Fruit fly (Drosophila melanogaster) whole organism, embryonic: ENCODE data around the gene flr.

Source experiments
- Abd-B ChIP-seq: fragments of 200-800 bp; sonication (Bioruptor generic); optimal IDR thresholded peaks from 2 replicates; lab custom pipeline; 2018; ENCODE audit warnings: missing biosample characterization, mild to moderate bottlenecking, missing genetic modification characterization, moderate library complexity
- CG11085 ChIP-seq: fragments of 200-800 bp; sonication (Bioruptor generic); IDR thresholded peaks from 2 replicates; pipeline ENCODE4 v1.3.6; 2022; ENCODE audit warnings: missing biosample characterization, missing genetic modification characterization
- CG13424 ChIP-seq: fragments of 200-800 bp; sonication (Bioruptor generic); optimal IDR thresholded peaks from 2 replicates; lab custom pipeline; 2019; ENCODE audit warnings: missing biosample characterization, mild to moderate bottlenecking, missing genetic modification characterization, moderate library complexity
- CG13775 ChIP-seq: fragments of 200-800 bp; sonication (Bioruptor generic); optimal IDR thresholded peaks from 3 replicates; lab custom pipeline; 2017; ENCODE audit warnings: missing biosample characterization, mild to moderate bottlenecking, missing genetic modification characterization
- CG15073 ChIP-seq: fragments of 200-800 bp; sonication (Bioruptor generic); optimal IDR thresholded peaks from 2 replicates; lab custom pipeline; 2016; ENCODE audit warnings: missing biosample characterization, missing genetic modification characterization
- CG1603 ChIP-seq: fragments of 200-800 bp; sonication (Bioruptor generic); optimal IDR thresholded peaks from 2 replicates; lab custom pipeline; 2019; ENCODE audit warnings: missing biosample characterization, mild to moderate bottlenecking, missing genetic modification characterization, moderate library complexity
- CG17385 ChIP-seq: fragments of 200-800 bp; sonication (Bioruptor generic); optimal IDR thresholded peaks from 3 replicates; lab custom pipeline; 2018; ENCODE audit warnings: missing biosample characterization, mild to moderate bottlenecking, missing genetic modification characterization
- CG2120 ChIP-seq: fragments of 200-800 bp; sonication (Bioruptor generic); optimal IDR thresholded peaks from 3 replicates; lab custom pipeline; 2016; ENCODE audit warnings: missing biosample characterization, missing genetic modification characterization
- CG3163 ChIP-seq: fragments of 200-800 bp; sonication (Bioruptor generic); optimal IDR thresholded peaks from 3 replicates; lab custom pipeline; 2016; ENCODE audit warnings: missing biosample characterization, missing genetic modification characterization
- CG4707 ChIP-seq: fragments of 200-800 bp; sonication (Bioruptor generic); optimal IDR thresholded peaks from 2 replicates; lab custom pipeline; 2018; ENCODE audit warnings: missing biosample characterization, mild to moderate bottlenecking, missing genetic modification characterization, moderate library complexity
- CG6689 ChIP-seq: fragments of 200-800 bp; sonication (Bioruptor generic); IDR thresholded peaks from 2 replicates; pipeline ENCODE4 v1.3.6; 2022; ENCODE audit warnings: missing biosample characterization, missing genetic modification characterization
- CG6765 ChIP-seq: fragments of 200-800 bp; sonication (Bioruptor generic); optimal IDR thresholded peaks from 3 replicates; lab custom pipeline; 2017; ENCODE audit warnings: missing biosample characterization, mild to moderate bottlenecking, missing genetic modification characterization
- CG7271 ChIP-seq: fragments of 200-800 bp; sonication (Bioruptor generic); optimal IDR thresholded peaks from 2 replicates; lab custom pipeline; 2018; ENCODE audit warnings: missing biosample characterization, mild to moderate bottlenecking, missing genetic modification characterization, moderate library complexity
- CG7372 ChIP-seq: fragments of 200-800 bp; sonication (Bioruptor generic); IDR thresholded peaks from 2 replicates; pipeline ENCODE4 v1.3.6; 2022; ENCODE audit warnings: missing biosample characterization, missing genetic modification characterization
- CG8359 ChIP-seq: fragments of 200-800 bp; sonication (Bioruptor generic); optimal IDR thresholded peaks from 2 replicates; lab custom pipeline; 2017; ENCODE audit warnings: missing biosample characterization, mild to moderate bottlenecking, missing genetic modification characterization, borderline replicate concordance
- Dbx ChIP-seq: fragments of 200-800 bp; sonication (Bioruptor generic); IDR thresholded peaks from 3 replicates; pipeline ENCODE4 v1.3.6; 2022; ENCODE audit warnings: missing biosample characterization, missing genetic modification characterization
- ERR ChIP-seq: fragments of 200-800 bp; sonication (Bioruptor generic); optimal IDR thresholded peaks from 2 replicates; lab custom pipeline; 2016; ENCODE audit warnings: missing biosample characterization, missing genetic modification characterization
- HLH4C ChIP-seq: fragments of 200-800 bp; sonication (Bioruptor generic); IDR thresholded peaks from 3 replicates; pipeline ENCODE4 v1.3.6; 2022; ENCODE audit warnings: missing biosample characterization, missing genetic modification characterization; ENCODE audit not compliant: partially characterized antibody
- HmgD ChIP-seq: fragments of 200-800 bp; sonication (Bioruptor generic); optimal IDR thresholded peaks from 3 replicates; lab custom pipeline; 2016; ENCODE audit warnings: missing biosample characterization, missing genetic modification characterization
- Med ChIP-seq: fragments of 200-800 bp; sonication (Bioruptor generic); peaks from one replicate; lab custom pipeline; 2016; ENCODE audit warnings: missing biosample characterization, missing genetic modification characterization, mild to moderate bottlenecking, inconsistent platforms, moderate library complexity
- Myb ChIP-seq: fragments of 200-800 bp; sonication (Bioruptor generic); optimal IDR thresholded peaks from 2 replicates; lab custom pipeline; 2016; ENCODE audit warnings: missing biosample characterization, missing genetic modification characterization
- NFAT ChIP-seq: fragments of 200-800 bp; sonication (Bioruptor generic); IDR thresholded peaks from 2 replicates; pipeline ENCODE4 v1.3.6; 2022; ENCODE audit warnings: missing biosample characterization, missing genetic modification characterization
- Sox100B ChIP-seq: fragments of 200-800 bp; sonication (Bioruptor generic); optimal IDR thresholded peaks from 3 replicates; lab custom pipeline; 2018; ENCODE audit warnings: missing biosample characterization, mild to moderate bottlenecking, missing genetic modification characterization
- ac ChIP-seq: fragments of 200-800 bp; sonication (Bioruptor generic); optimal IDR thresholded peaks from 3 replicates; lab custom pipeline; 2017; ENCODE audit warnings: missing biosample characterization, mild to moderate bottlenecking, missing genetic modification characterization
- az2 ChIP-seq: fragments of 200-800 bp; sonication (Bioruptor generic); optimal IDR thresholded peaks from 3 replicates; lab custom pipeline; 2016; ENCODE audit warnings: missing biosample characterization, missing genetic modification characterization
- crc ChIP-seq: fragments of 200-800 bp; sonication (Bioruptor generic); optimal IDR thresholded peaks from 2 replicates; lab custom pipeline; 2016; ENCODE audit warnings: missing biosample characterization, missing genetic modification characterization
- dati ChIP-seq: fragments of 200-800 bp; sonication (Bioruptor generic); IDR thresholded peaks from 2 replicates; pipeline ENCODE4 v1.3.6; 2022; ENCODE audit warnings: missing biosample characterization, missing genetic modification characterization
- dysf ChIP-seq: fragments of 200-800 bp; sonication (Bioruptor generic); IDR thresholded peaks from 3 replicates; pipeline ENCODE4 v1.3.6; 2022; ENCODE audit warnings: missing biosample characterization, missing genetic modification characterization
- ewg ChIP-seq: fragments of 200-800 bp; sonication (Bioruptor generic); optimal IDR thresholded peaks from 3 replicates; lab custom pipeline; 2017; ENCODE audit warnings: mild to moderate bottlenecking, missing biosample characterization, missing genetic modification reagents, missing genetic modification characterization
- ftz-f1 ChIP-seq: fragments of 200-800 bp; sonication (Bioruptor generic); optimal IDR thresholded peaks from 2 replicates; lab custom pipeline; 2016; ENCODE audit warnings: missing biosample characterization, missing genetic modification characterization
- lab ChIP-seq: fragments of 200-800 bp; sonication (Bioruptor generic); optimal IDR thresholded peaks from 3 replicates; lab custom pipeline; 2017; ENCODE audit warnings: missing biosample characterization, missing genetic modification characterization, mild to moderate bottlenecking, moderate library complexity, missing genetic modification reagents
- nom ChIP-seq: fragments of 200-800 bp; sonication (Bioruptor generic); optimal IDR thresholded peaks from 2 replicates; lab custom pipeline; 2017; ENCODE audit warnings: missing biosample characterization, missing genetic modification characterization, mild to moderate bottlenecking, moderate library complexity, missing genetic modification reagents
- odd ChIP-seq: fragments of 200-800 bp; sonication (Bioruptor generic); optimal IDR thresholded peaks from 2 replicates; lab custom pipeline; 2017; ENCODE audit warnings: missing biosample characterization, mild to moderate bottlenecking, missing genetic modification characterization
- p53 ChIP-seq: fragments of 200-800 bp; sonication (Bioruptor generic); optimal IDR thresholded peaks from 2 replicates; lab custom pipeline; 2016; ENCODE audit warnings: missing biosample characterization, missing genetic modification characterization
- prd ChIP-seq, 3 experiments: fragments of >200 bp in 2 of 3; fragments of 200-800 bp in 1 of 3; sonication (Bioruptor generic) in 1 of 3; optimal IDR thresholded peaks in 2 of 3; IDR thresholded peaks in 1 of 3; 2 replicates in 2 of 3; 3 replicates in 1 of 3; pipeline versions ENCODE4 v1.3.6 to Lab custom; 2017 to 2022; ENCODE audit warnings: missing biosample characterization in 1 of 3, missing genetic modification characterization in 1 of 3
- sens-2 ChIP-seq: fragments of 200-800 bp; sonication (Bioruptor generic); IDR thresholded peaks from 2 replicates; pipeline ENCODE4 v1.3.6; 2022; ENCODE audit warnings: missing biosample characterization, missing genetic modification characterization
- sim ChIP-seq: fragments of 200-800 bp; sonication (Bioruptor generic); IDR thresholded peaks from 2 replicates; pipeline ENCODE4 v1.3.6; 2022; ENCODE audit warnings: missing biosample characterization, missing genetic modification characterization
- slp2 ChIP-seq: fragments of 200-800 bp; sonication (Bioruptor generic); optimal IDR thresholded peaks from 2 replicates; lab custom pipeline; 2016; ENCODE audit warnings: missing biosample characterization, missing genetic modification characterization
- tio ChIP-seq: fragments of 200-800 bp; sonication (Bioruptor generic); optimal IDR thresholded peaks from 2 replicates; lab custom pipeline; 2017; ENCODE audit warnings: missing biosample characterization, missing genetic modification characterization, inconsistent platforms

The flr gene

DNA sequence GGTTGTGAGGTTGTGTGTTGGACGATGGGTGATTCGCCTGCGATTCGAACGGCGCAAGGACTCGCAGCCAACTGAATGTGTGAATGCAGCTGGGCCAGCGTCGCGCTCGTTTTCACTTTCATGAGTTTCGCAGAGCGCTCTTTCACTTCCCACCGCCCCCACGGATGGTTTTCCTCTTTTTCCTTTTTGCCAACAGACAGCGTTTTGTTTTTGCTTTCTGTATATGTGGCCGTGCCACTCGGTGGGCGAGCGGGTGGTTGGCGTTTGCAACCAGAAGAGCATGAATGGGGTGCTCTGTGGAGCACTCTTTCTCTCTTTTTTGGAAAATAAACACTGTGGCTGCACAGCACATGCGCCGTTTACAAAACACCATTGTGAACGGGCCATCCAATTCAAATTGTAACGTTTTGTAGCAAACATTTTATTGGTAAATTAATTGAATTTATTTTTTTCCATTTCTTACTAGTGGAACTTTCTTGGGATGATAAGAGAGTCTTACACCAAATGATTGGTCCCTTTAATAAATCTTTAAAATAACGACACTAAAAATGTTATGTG is 22.6 kb downstream of the flr start, which contains the start of gene CG10713 (continued):
- TF ChIP-seq CG8359 (GFP tag; lab: Kevin White, UChicago) (no peak), p53 (GFP tag; lab: Kevin White, UChicago) (no peak), Med (peak; percentile 57), nom (GFP tag; lab: Kevin White, UChicago) (peak; percentile 76), ewg (peak; percentile 98), CG3163 (GFP tag; lab: Kevin White, UChicago) (peak; percentile 89)

dm6 chr3L:13437036-13437435 is 24.4 kb downstream of the flr start, which contains the start of gene CG10154:
Gene CG10154 (minus strand): TSS chr3L:13437136.
- TF ChIP-seq Sox100B (GFP tag; lab: Kevin White, UChicago) (no peak), CG15073 (GFP tag; lab: Kevin White, UChicago) (no peak), CG6765 (GFP tag; lab: Kevin White, UChicago) (no peak), ERR (GFP tag; lab: Kevin White, UChicago) (no peak), Dbx (GFP tag; lab: Robert Waterston, UW) (no peak), CG17385 (no peak), CG11085 (GFP tag; lab: Robert Waterston, UW) (no peak), CG13775 (GFP tag; lab: Kevin White, UChicago) (no peak), Myb (no peak), CG7372 (GFP tag; lab: Robert Waterston, UW) (no peak), sens-2 (no peak), HmgD (GFP tag; lab: Kevin White, UChicago) (no peak), HLH4C (GFP tag; lab: Robert Waterston, UW) (no peak), CG7271 (no peak), CG2120 (GFP tag; lab: Kevin White, UChicago) (no peak), prd (optimal IDR thresholded peaks at IDR 0.05; lab: Kevin White, UChicago) (no peak), prd (GFP tag; IDR thresholded peaks at IDR 0.05; lab: Robert Waterston, UW) (no peak), tio (GFP tag; lab: Kevin White, UChicago) (no peak), crc (GFP tag; lab: Kevin White, UChicago) (no peak)

- TF ChIP-seq CG1603: no peak
- no peak for TF ChIP-seq ftz-f1 (GFP tag; lab: Kevin White, UChicago)
- TF ChIP-seq CG4707 (GFP tag; lab: Kevin White, UChicago): no peak
- no peak for TF ChIP-seq CG6689 (GFP tag; lab: Robert Waterston, UW)
- TF ChIP-seq lab: no peak
- TF ChIP-seq CG13424 (tag; lab: Kevin White, UChicago): no peak
- TF ChIP-seq sim (GFP tag; lab: Robert Waterston, UW): no peak
- TF ChIP-seq Abd-B (GFP tag; lab: Kevin White, UChicago): no peak
- no peak for TF ChIP-seq ac (GFP tag; lab: Kevin White, UChicago)
- no peak for TF ChIP-seq dysf (GFP tag; lab: Robert Waterston, UW)
- TF ChIP-seq az2 (GFP tag; lab: Kevin White, UChicago): no peak
- no peak for TF ChIP-seq slp2
- TF ChIP-seq odd (GFP tag; lab: Kevin White, UChicago): no peak
- no peak for TF ChIP-seq dati
- no peak for TF ChIP-seq NFAT (GFP tag; lab: Robert Waterston, UW)
These were observed 25.0 kb downstream of the flr start, which contains the start of gene CG10725 for dm6 chr3L:13437654-13438053. Gene CG10725 (plus strand): TSS chr3L:13437954.
